Worm (Caenorhabditis elegans) whole organism, midembryonic: Measurements from ENCODE around the gene lag-1.

Experiments
- cog-1 ChIP-seq: sonication (generic microtip); optimal IDR thresholded peaks from 2 replicates; lab custom pipeline; 2016; ENCODE audit warnings: missing genetic modification characterization, missing compliant biosample characterization
- flt-1 ChIP-seq: fragments of 200-800 bp; sonication (Bioruptor generic); IDR thresholded peaks from 2 replicates; pipeline ENCODE4 v1.3.6; 2022; ENCODE audit warnings: missing genetic modification characterization, missing compliant biosample characterization
- klf-2 ChIP-seq: fragments of 200-800 bp; sonication (Bioruptor generic); conservative IDR thresholded peaks from 2 replicates; pipeline ENCODE4 v1.3.6; 2022; ENCODE audit warnings: missing genetic modification reagents, missing genetic modification characterization, missing compliant biosample characterization
- med-1 ChIP-seq: sonication (generic microtip); optimal IDR thresholded peaks from 2 replicates; lab custom pipeline; 2017; ENCODE audit warnings: missing genetic modification characterization, mild to moderate bottlenecking, missing compliant biosample characterization, antibody characterized with exemption, missing genetic modification reagents; ENCODE audit not compliant: insufficient read depth
- ref-1 ChIP-seq: fragments of 200-800 bp; sonication (Bioruptor generic); conservative IDR thresholded peaks from 2 replicates; pipeline ENCODE4 v1.3.6; 2022; ENCODE audit warnings: missing genetic modification reagents, missing genetic modification characterization, missing compliant biosample characterization
- tab-1 ChIP-seq: fragments of 200-800 bp; sonication (Bioruptor generic); IDR thresholded peaks from 2 replicates; pipeline ENCODE4 v1.3.6; 2022; ENCODE audit warnings: missing genetic modification characterization, missing compliant biosample characterization
- ztf-23 ChIP-seq: fragments of 200-800 bp; sonication (Bioruptor generic); IDR thresholded peaks from 2 replicates; pipeline ENCODE4 v1.3.6; 2022; ENCODE audit warnings: missing genetic modification reagents, missing genetic modification characterization, missing compliant biosample characterization
- ztf-29 ChIP-seq: fragments of 200-800 bp; sonication (Bioruptor generic); IDR thresholded peaks from 2 replicates; pipeline ENCODE4 v1.3.6; 2022; ENCODE audit warnings: missing genetic modification reagents, missing genetic modification characterization, missing compliant biosample characterization

DNA sequence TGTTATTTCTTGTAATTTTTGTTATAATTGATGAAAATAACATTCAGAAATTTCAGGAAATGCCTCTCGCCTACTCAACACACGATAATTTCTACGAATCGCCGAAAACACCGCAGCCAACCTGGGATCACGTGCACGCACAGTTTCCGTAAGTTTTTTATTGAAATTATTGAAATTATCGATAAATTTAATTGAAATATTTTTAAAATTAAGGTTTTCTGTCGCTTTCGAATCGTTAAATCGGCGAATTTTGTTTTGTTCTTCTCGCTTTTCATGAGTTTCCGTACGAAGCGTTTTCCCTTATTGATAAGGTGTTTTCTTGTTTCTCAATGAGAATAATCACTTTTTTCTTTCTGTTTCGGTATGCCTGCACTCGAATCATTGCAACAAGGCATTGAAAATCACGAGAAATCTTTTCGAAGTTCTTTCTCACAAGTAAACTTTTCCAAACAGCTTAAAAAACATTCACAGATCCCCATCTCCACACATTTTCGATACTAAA lies at the start of gene lag-1:
- TF ChIP-seq ref-1 (GFP tag; lab: Robert Waterston, UW) (no peak), tab-1 (GFP tag; lab: Robert Waterston, UW) (no peak), flt-1 (GFP tag; lab: Robert Waterston, UW) (no peak), cog-1 (no peak), klf-2 (GFP tag; lab: Robert Waterston, UW) (no peak), med-1 (GFP tag; lab: Kevin White, UChicago) (no peak), ztf-29 (no peak), ztf-23 (GFP tag; lab: Robert Waterston, UW) (no peak)
